Worm (Caenorhabditis elegans) whole organism, L1 larva: ENCODE results near the gene cyp-25A6.

Experiments
- C04F5.9 ChIP-seq: sonication (generic microtip); optimal IDR thresholded peaks from 2 replicates; lab custom pipeline; 2016; ENCODE audit warnings: missing genetic modification characterization, missing compliant biosample characterization
- F16B12.6 ChIP-seq: fragments of 150-350 bp; optimal IDR thresholded peaks from 2 replicates; lab custom pipeline; 2014; ENCODE audit warnings: missing biosample characterization, missing genetic modification characterization
- aha-1 ChIP-seq: fragments of 150-350 bp; optimal IDR thresholded peaks from 2 replicates; lab custom pipeline; 2014; ENCODE audit warnings: missing biosample characterization, missing genetic modification characterization
- alr-1 ChIP-seq: fragments of 200-800 bp; sonication (Bioruptor generic); optimal IDR thresholded peaks from 2 replicates; lab custom pipeline; 2018; ENCODE audit warnings: borderline replicate concordance, mild to moderate bottlenecking, missing genetic modification characterization, missing compliant biosample characterization
- ama-1 ChIP-seq: fragments of 150-350 bp; optimal IDR thresholded peaks from 2 replicates; lab custom pipeline; 2014
- blmp-1 ChIP-seq: fragments of 150-350 bp; optimal IDR thresholded peaks from 2 replicates; lab custom pipeline; 2014; ENCODE audit warnings: missing biosample characterization, missing genetic modification characterization
- ceh-63 ChIP-seq: fragments of 200-800 bp; sonication (Bioruptor generic); optimal IDR thresholded peaks from 2 replicates; lab custom pipeline; 2018; ENCODE audit warnings: mild to moderate bottlenecking, missing genetic modification characterization, missing compliant biosample characterization
- ceh-8 ChIP-seq: fragments of 200-800 bp; sonication (Bioruptor generic); optimal IDR thresholded peaks from 2 replicates; lab custom pipeline; 2018; ENCODE audit warnings: mild to moderate bottlenecking, missing genetic modification characterization, moderate library complexity, missing compliant biosample characterization
- ceh-82 ChIP-seq, 3 experiments: fragments of 150-350 bp in 1 of 3; sonication (generic microtip) in 2 of 3; optimal IDR thresholded peaks; 2 replicates each; lab custom pipeline; 2014 to 2017; ENCODE audit warnings: missing biosample characterization in 3 of 3, missing genetic modification characterization in 3 of 3
- ceh-88 ChIP-seq: fragments of 200-800 bp; sonication (Bioruptor generic); IDR thresholded peaks from 2 replicates; pipeline ENCODE4 v1.3.6; 2022; ENCODE audit warnings: missing genetic modification characterization, missing compliant biosample characterization
- ces-1 ChIP-seq: fragments of 150-350 bp; optimal IDR thresholded peaks from 2 replicates; lab custom pipeline; 2014; ENCODE audit warnings: missing biosample characterization, missing genetic modification reagents, missing genetic modification characterization
- dsc-1 ChIP-seq: sonication (generic microtip); optimal IDR thresholded peaks from 2 replicates; lab custom pipeline; 2016; ENCODE audit warnings: mild to moderate bottlenecking, missing genetic modification characterization, missing compliant biosample characterization
- efl-1 ChIP-seq, 4 experiments: fragments of 150-350 bp; optimal IDR thresholded peaks in 3 of 4; peaks in 1 of 4; 1 replicate in 1 of 4; 2 replicates in 3 of 4; lab custom pipeline; 2014; ENCODE audit warnings: missing biosample characterization in 2 of 4, missing genetic modification characterization in 2 of 4, missing genetic modification reagents in 2 of 4
- efl-3 ChIP-seq: fragments of 200-800 bp; sonication (Bioruptor generic); optimal IDR thresholded peaks from 2 replicates; lab custom pipeline; 2018; ENCODE audit warnings: mild to moderate bottlenecking, missing genetic modification characterization, missing compliant biosample characterization
- egl-13 ChIP-seq: sonication (generic microtip); optimal IDR thresholded peaks from 2 replicates; lab custom pipeline; 2016; ENCODE audit warnings: missing genotype, missing genetic modification reagents, missing genetic modification characterization, missing compliant biosample characterization
- egl-27 ChIP-seq, 2 experiments: fragments of 150-350 bp in 1 of 2; sonication (generic microtip); optimal IDR thresholded peaks; 3 replicates each; lab custom pipeline; 2017 to 2018; ENCODE audit warnings: missing biosample characterization in 2 of 2, missing genetic modification characterization in 2 of 2, missing genetic modification reagents in 2 of 2
- ets-5 ChIP-seq: fragments of 200-800 bp; sonication (Bioruptor generic); IDR thresholded peaks from 2 replicates; pipeline ENCODE4 v1.3.6; 2022; ENCODE audit warnings: missing genetic modification characterization, missing compliant biosample characterization
- fkh-10 ChIP-seq: sonication (generic microtip); optimal IDR thresholded peaks from 2 replicates; lab custom pipeline; 2017; ENCODE audit warnings: missing biosample characterization, missing genetic modification reagents, missing genetic modification characterization
- fkh-4 ChIP-seq: sonication (generic microtip); optimal IDR thresholded peaks from 2 replicates; lab custom pipeline; 2016; ENCODE audit warnings: missing compliant biosample characterization, missing genetic modification characterization, borderline replicate concordance
- grh-1 ChIP-seq: fragments of 200-800 bp; sonication (Bioruptor generic); IDR thresholded peaks from 2 replicates; pipeline ENCODE4 v1.3.6; 2022; ENCODE audit warnings: missing genetic modification reagents, missing genetic modification characterization, missing compliant biosample characterization
- irx-1 ChIP-seq: sonication (generic microtip); optimal IDR thresholded peaks from 2 replicates; lab custom pipeline; 2016; ENCODE audit warnings: missing genetic modification characterization, missing compliant biosample characterization
- isw-1 ChIP-seq: fragments of 200-800 bp; sonication (Bioruptor generic); IDR thresholded peaks from 2 replicates; pipeline ENCODE4 v1.3.6; 2022; ENCODE audit warnings: missing genetic modification characterization, missing compliant biosample characterization
- jun-1 ChIP-seq: fragments of 150-350 bp; optimal IDR thresholded peaks from 2 replicates; lab custom pipeline; 2014; ENCODE audit warnings: missing biosample characterization, missing genetic modification reagents, missing genetic modification characterization
- lin-39 ChIP-seq: fragments of 150-350 bp; optimal IDR thresholded peaks from 2 replicates; lab custom pipeline; 2014; ENCODE audit warnings: missing biosample characterization, missing genetic modification reagents, missing genetic modification characterization
- nhr-12 ChIP-seq: sonication (generic microtip); optimal IDR thresholded peaks from 2 replicates; lab custom pipeline; 2017; ENCODE audit warnings: missing biosample characterization, missing genetic modification characterization
- nhr-20 ChIP-seq: sonication (generic microtip); optimal IDR thresholded peaks from 2 replicates; lab custom pipeline; 2016; ENCODE audit warnings: mild to moderate bottlenecking, missing genetic modification characterization, missing compliant biosample characterization
- nhr-237 ChIP-seq: fragments of 150-350 bp; optimal IDR thresholded peaks from 2 replicates; lab custom pipeline; 2014; ENCODE audit warnings: missing biosample characterization, missing genetic modification characterization
- nhr-47 ChIP-seq: sonication (generic microtip); optimal IDR thresholded peaks from 2 replicates; lab custom pipeline; 2016; ENCODE audit warnings: mild to moderate bottlenecking, missing genetic modification characterization, moderate library complexity, missing compliant biosample characterization
- nhr-71 ChIP-seq: sonication (generic microtip); optimal IDR thresholded peaks from 2 replicates; lab custom pipeline; 2016; ENCODE audit warnings: mild to moderate bottlenecking, missing genetic modification characterization, moderate library complexity, missing compliant biosample characterization
- nhr-77 ChIP-seq: fragments of 150-350 bp; optimal IDR thresholded peaks from 2 replicates; lab custom pipeline; 2014; ENCODE audit warnings: missing biosample characterization, missing genetic modification characterization
- nhr-84 ChIP-seq: sonication (generic microtip); optimal IDR thresholded peaks from 2 replicates; lab custom pipeline; 2017; ENCODE audit warnings: missing biosample characterization, missing genetic modification characterization
- nhr-85 ChIP-seq: sonication (generic microtip); peaks from one replicate; lab custom pipeline; 2016; ENCODE audit warnings: missing genetic modification characterization, inconsistent platforms, missing compliant biosample characterization
- pag-3 ChIP-seq: sonication (generic microtip); optimal IDR thresholded peaks from 2 replicates; lab custom pipeline; 2017; ENCODE audit warnings: missing genetic modification characterization, mild to moderate bottlenecking, missing compliant biosample characterization, antibody characterized with exemption, borderline replicate concordance; ENCODE audit not compliant: insufficient read depth
- snpc-4 ChIP-seq: fragments of 150-350 bp; optimal IDR thresholded peaks from 2 replicates; lab custom pipeline; 2014; ENCODE audit warnings: missing biosample characterization, missing genetic modification characterization
- snu-23 ChIP-seq: sonication (generic microtip); optimal IDR thresholded peaks from 2 replicates; lab custom pipeline; 2016; ENCODE audit warnings: missing genetic modification characterization, missing compliant biosample characterization
- unc-130 ChIP-seq: fragments of 150-350 bp; optimal IDR thresholded peaks from 2 replicates; lab custom pipeline; 2017; ENCODE audit warnings: missing biosample characterization, missing genetic modification characterization, inconsistent platforms
- unc-30 ChIP-seq: sonication (generic microtip); optimal IDR thresholded peaks from 2 replicates; lab custom pipeline; 2017; ENCODE audit warnings: missing biosample characterization, missing genetic modification characterization
- unc-62 ChIP-seq: fragments of 150-350 bp; optimal IDR thresholded peaks from 2 replicates; lab custom pipeline; 2014; ENCODE audit warnings: missing biosample characterization, missing genetic modification reagents, missing genetic modification characterization
- vab-15 ChIP-seq: sonication (generic microtip); optimal IDR thresholded peaks from 2 replicates; lab custom pipeline; 2017; ENCODE audit warnings: missing genotype, mild to moderate bottlenecking, missing genetic modification characterization, missing compliant biosample characterization
- ztf-11 ChIP-seq, 2 experiments: sonication (generic microtip); optimal IDR thresholded peaks; 2 replicates each; lab custom pipeline; 2016 to 2017; ENCODE audit warnings: missing genetic modification characterization in 2 of 2, missing biosample characterization in 1 of 2, missing compliant biosample characterization in 1 of 2
- ztf-4 ChIP-seq: fragments of 150-350 bp; optimal IDR thresholded peaks from 2 replicates; lab custom pipeline; 2014; ENCODE audit warnings: missing biosample characterization, missing genetic modification characterization

The cyp-25A6 gene

DNA sequence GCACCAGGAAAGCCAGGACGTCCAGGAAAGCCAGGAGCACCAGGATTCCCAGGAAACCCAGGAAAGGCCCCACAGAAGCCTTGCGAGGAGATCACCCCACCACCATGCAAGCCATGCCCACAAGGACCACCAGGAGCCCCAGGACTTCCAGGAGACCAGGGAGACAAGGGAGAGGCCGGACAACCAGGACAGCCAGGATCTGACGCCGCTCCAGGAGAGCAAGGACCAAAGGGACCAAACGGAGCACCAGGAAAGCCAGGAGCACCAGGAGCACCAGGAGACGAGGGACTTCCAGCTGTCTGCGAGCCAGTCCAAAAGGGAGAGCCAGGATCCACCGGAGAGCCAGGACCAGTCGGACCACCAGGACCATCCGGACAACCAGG lies 38.7 kb downstream of the cyp-25A6 start:
- TF ChIP-seq dsc-1 (tag; lab: Kevin White, UChicago) (no peak), unc-62 (no peak), ets-5 (no peak), ama-1 (no peak), nhr-20 (tag; lab: Kevin White, UChicago) (no peak), nhr-12 (tag; lab: Kevin White, UChicago) (no peak), ces-1 (no peak), ceh-88 (GFP tag; lab: Robert Waterston, UW) (no peak), grh-1 (GFP tag; lab: Robert Waterston, UW) (no peak), efl-3 (no peak), nhr-71 (tag; lab: Kevin White, UChicago) (no peak), nhr-237 (tag; lab: Kevin White, UChicago) (no peak), vab-15 (tag; lab: Kevin White, UChicago) (no peak), egl-27 (tag; optimal IDR thresholded peaks at IDR 0.05; lab: Kevin White, UChicago) (no peak), ztf-4 (tag; lab: Kevin White, UChicago) (no peak), fkh-4 (no peak), isw-1 (GFP tag; lab: Robert Waterston, UW) (no peak), lin-39 (tag; lab: Kevin White, UChicago) (no peak), ceh-8 (GFP tag; lab: Kevin White, UChicago) (no peak)

DNA sequence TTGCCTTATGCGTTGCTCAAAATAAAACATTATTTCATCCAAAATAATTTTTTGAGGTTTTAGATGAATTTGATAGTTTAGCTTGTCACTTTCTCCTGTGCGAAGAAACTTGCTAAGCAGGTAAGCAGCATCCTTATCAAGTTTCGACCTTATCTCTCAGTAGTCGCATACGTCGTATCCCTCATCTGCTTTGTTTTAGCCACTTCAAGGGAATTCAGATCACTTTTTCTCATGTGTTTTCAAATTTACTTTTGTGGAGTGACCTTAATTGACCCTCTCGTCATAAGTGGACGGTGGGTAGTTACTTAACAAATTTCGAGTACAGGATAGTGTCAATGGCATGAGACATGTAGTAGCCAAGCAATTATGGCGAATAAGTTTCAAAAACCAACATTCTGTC lies 39.4 kb downstream of the cyp-25A6 start:
- TF ChIP-seq ztf-4 (tag; lab: Kevin White, UChicago) (peak; percentile 59), snu-23 (GFP tag; lab: Kevin White, UChicago) (no peak), fkh-4 (no peak), nhr-85 (no peak), blmp-1 (tag; lab: Kevin White, UChicago) (peak; percentile 79)
- TF ChIP-seq, all 84 proteins: peak for 2

DNA sequence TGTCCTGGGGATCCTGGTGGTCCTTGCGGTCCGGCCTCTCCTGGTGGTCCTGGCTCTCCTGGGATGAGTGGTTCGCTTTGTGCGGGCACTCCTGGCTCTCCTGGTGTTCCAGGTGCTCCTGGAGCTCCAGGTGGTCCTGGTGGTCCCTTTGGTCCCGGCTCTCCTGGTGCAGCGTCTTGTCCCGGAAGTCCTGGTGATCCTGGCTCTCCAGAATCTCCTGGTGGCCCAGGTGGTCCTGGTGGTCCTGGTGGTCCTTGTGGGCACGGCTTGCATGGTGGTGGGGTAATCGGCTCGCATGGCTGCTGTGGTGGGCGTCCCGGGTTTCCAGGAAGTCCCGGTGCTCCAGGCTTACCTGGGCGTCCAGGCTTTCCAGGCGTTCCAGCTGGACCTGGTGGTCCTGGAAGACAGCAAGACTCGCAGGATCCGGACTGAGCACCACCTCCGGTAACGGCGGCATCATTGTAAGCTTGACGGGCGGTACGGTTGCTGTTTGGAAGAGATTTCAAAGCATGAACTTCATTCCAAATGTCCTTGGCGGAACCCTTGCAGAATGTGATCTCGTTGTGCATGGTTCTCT lies 46.7 kb downstream of the cyp-25A6 start:
- no peak for TF ChIP-seq fkh-10
- no peak for TF ChIP-seq C04F5.9 (tag; lab: Kevin White, UChicago)
- TF ChIP-seq ceh-8 (GFP tag; lab: Kevin White, UChicago), result peak; percentile 70
- no peak for TF ChIP-seq efl-1 (optimal IDR thresholded peaks at IDR 0.05; lab: Kevin White, UChicago)
- peak in 1 of 2 experiments; percentile 78 for TF ChIP-seq efl-1 (GFP tag; optimal IDR thresholded peaks at IDR 0.05 in 1 of 2; lab: Kevin White, UChicago)
- TF ChIP-seq irx-1 (tag; lab: Kevin White, UChicago), result no peak
- TF ChIP-seq pag-3 (tag; lab: Kevin White, UChicago), result no peak

DNA sequence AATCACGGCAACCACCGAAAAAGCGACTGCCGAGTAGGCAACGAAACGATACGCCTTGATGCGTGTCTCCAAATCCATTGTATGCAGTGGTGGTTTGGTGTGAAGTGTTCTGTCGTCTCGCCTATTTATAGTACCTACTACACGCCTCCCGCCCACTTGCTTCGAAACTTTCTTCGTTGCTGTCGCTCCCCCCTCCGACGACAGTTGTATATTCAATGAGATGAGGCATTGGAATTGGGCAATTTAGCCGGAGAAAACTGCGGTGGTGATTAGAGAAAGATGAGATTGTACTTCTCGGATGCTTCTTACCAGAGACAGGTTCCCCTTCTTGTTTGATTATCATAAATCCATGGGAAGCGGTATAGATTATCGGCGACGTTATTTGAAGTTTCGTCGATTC lies 47.2 kb downstream of the cyp-25A6 start, which contains the start of gene col-34:
col-34 (minus strand) TSS at position 101 of the 400 bp plus-strand sequence.
- TF ChIP-seq blmp-1 (tag; lab: Kevin White, UChicago) (peak; percentile 15), ceh-63 (GFP tag; lab: Kevin White, UChicago) (no peak), nhr-20 (tag; lab: Kevin White, UChicago) (no peak)
- TF ChIP-seq, all 84 proteins: peak for 1

DNA sequence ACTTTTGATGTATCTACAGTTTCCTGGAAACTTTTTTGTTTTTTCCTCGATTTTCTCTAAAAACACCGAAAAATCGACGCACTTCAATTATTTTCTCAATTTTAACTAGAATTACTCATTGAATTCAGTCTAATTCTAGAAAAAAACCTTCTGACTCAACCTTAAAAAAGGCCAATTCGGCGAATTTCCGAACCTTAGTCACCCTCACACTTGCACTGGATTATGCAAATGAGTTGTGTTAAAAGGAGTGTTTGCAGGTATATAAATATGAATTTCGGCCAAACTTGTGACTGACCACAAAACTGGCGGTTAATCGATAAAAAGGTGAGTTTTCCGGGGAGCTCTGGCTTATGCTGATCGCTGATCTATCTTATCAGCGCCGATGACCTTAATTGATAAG lies 49.2 kb downstream of the cyp-25A6 start, which contains the start of gene ttr-20:
ttr-20 (plus strand) TSS at position 301 of the 400 bp plus-strand sequence.
- TF ChIP-seq F16B12.6 (tag; lab: Kevin White, UChicago) (no peak), snu-23 (GFP tag; lab: Kevin White, UChicago) (no peak), ceh-8 (GFP tag; lab: Kevin White, UChicago) (no peak), nhr-85 (peak; percentile 7), ceh-82 (tag; optimal IDR thresholded peaks at IDR 0.05; lab: Kevin White, UChicago) (no peak)
- TF ChIP-seq, all 84 proteins: peak for 1

DNA sequence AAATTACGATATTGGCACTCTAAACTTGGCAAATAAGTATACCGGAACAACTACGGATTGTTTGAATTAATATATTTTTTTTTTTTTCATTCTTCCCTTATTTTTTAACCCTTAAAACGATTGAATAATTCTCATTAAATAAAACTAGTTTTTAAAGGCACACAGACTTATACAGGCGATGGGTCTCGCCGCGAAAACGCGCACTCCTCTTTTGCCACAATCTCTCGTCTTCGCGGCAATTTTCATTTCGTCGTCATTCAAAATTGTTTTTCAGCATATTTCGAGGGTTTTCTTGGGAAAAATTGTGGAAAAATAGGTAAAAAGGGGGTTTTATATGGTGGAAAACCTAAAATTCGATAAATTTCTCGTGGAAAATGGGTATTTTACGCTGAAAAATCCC lies 50.1 kb downstream of the cyp-25A6 start:
- TF ChIP-seq egl-13 (no peak), nhr-71 (tag; lab: Kevin White, UChicago) (peak; percentile 80), unc-130 (tag; lab: Kevin White, UChicago) (peak; percentile 40), aha-1 (tag; lab: Kevin White, UChicago) (no peak), fkh-10 (no peak), nhr-20 (tag; lab: Kevin White, UChicago) (peak; percentile 59), nhr-237 (tag; lab: Kevin White, UChicago) (no peak), alr-1 (tag; lab: Kevin White, UChicago) (no peak), ztf-11 (tag; optimal IDR thresholded peaks at IDR 0.05; lab: Kevin White, UChicago) (no peak), nhr-84 (tag; lab: Kevin White, UChicago) (no peak), nhr-47 (tag; lab: Kevin White, UChicago) (peak; percentile 70), unc-30 (tag; lab: Kevin White, UChicago) (no peak), jun-1 (tag; lab: Kevin White, UChicago) (no peak), ceh-82 (tag; optimal IDR thresholded peaks at IDR 0.05; lab: Kevin White, UChicago) (peak; percentile 36 to 54 (median 52)), dsc-1 (tag; lab: Kevin White, UChicago) (peak; percentile 66), nhr-77 (tag; lab: Kevin White, UChicago) (no peak), snpc-4 (tag; lab: Kevin White, UChicago) (peak; percentile 40)
